Worm (Caenorhabditis elegans) whole organism, early embryonic: ENCODE data around the gene F16G10.3.

Experiments used
- B0310.2 ChIP-seq: sonication (generic microtip); optimal IDR thresholded peaks from 2 replicates; lab custom pipeline; 2016; ENCODE audit warnings: mild to moderate bottlenecking, missing genetic modification characterization, missing compliant biosample characterization
- F13C5.2 ChIP-seq: sonication (generic microtip); optimal IDR thresholded peaks from 2 replicates; lab custom pipeline; 2017; ENCODE audit warnings: mild to moderate bottlenecking, missing genetic modification characterization, inconsistent platforms, missing compliant biosample characterization
- aly-1 ChIP-seq: sonication (generic microtip); optimal IDR thresholded peaks from 2 replicates; lab custom pipeline; 2016; ENCODE audit warnings: missing genetic modification characterization, missing compliant biosample characterization
- ama-1 ChIP-seq: fragments of 150-350 bp; optimal IDR thresholded peaks from 2 replicates; lab custom pipeline; 2014
- ceh-13 ChIP-seq: fragments of 200-800 bp; sonication (Bioruptor generic); optimal IDR thresholded peaks from 2 replicates; lab custom pipeline; 2018; ENCODE audit warnings: mild to moderate bottlenecking, missing genetic modification characterization, missing compliant biosample characterization
- ceh-36 ChIP-seq: sonication (generic microtip); optimal IDR thresholded peaks from 2 replicates; lab custom pipeline; 2016; ENCODE audit warnings: missing genetic modification characterization, inconsistent platforms, missing compliant biosample characterization
- ets-7 ChIP-seq: sonication (generic microtip); optimal IDR thresholded peaks from 2 replicates; lab custom pipeline; 2016; ENCODE audit warnings: missing genotype, missing genetic modification characterization, missing compliant biosample characterization
- flt-1 ChIP-seq: fragments of 200-800 bp; sonication (Bioruptor generic); IDR thresholded peaks from 2 replicates; pipeline ENCODE4 v1.3.6; 2022; ENCODE audit warnings: missing genetic modification characterization, missing compliant biosample characterization
- hmbx-1 ChIP-seq: sonication (generic microtip); optimal IDR thresholded peaks from 2 replicates; lab custom pipeline; 2016; ENCODE audit warnings: mild to moderate bottlenecking, missing genetic modification characterization, missing compliant biosample characterization
- hmg-4 ChIP-seq: fragments of 200-800 bp; sonication (Bioruptor generic); optimal IDR thresholded peaks from 2 replicates; lab custom pipeline; 2018; ENCODE audit warnings: mild to moderate bottlenecking, missing genetic modification characterization, missing compliant biosample characterization
- hnd-1 ChIP-seq: sonication (generic microtip); optimal IDR thresholded peaks from 2 replicates; lab custom pipeline; 2016; ENCODE audit warnings: missing genetic modification characterization, missing compliant biosample characterization
- pes-1 ChIP-seq: fragments of 200-800 bp; sonication (Bioruptor generic); IDR thresholded peaks from 2 replicates; pipeline ENCODE4 v1.3.6; 2022; ENCODE audit warnings: missing genetic modification reagents, missing genetic modification characterization, missing compliant biosample characterization
- scrt-1 ChIP-seq: fragments of 200-800 bp; sonication (Bioruptor generic); IDR thresholded peaks from 2 replicates; pipeline ENCODE4 v1.3.6; 2022; ENCODE audit warnings: missing genetic modification characterization, missing compliant biosample characterization
- sea-1 ChIP-seq: fragments of 200-800 bp; sonication (Bioruptor generic); conservative IDR thresholded peaks from 2 replicates; pipeline ENCODE4 v1.3.6; 2022; ENCODE audit warnings: missing genetic modification characterization, missing compliant biosample characterization
- tbx-11 ChIP-seq: fragments of 200-800 bp; sonication (Bioruptor generic); IDR thresholded peaks from 2 replicates; pipeline ENCODE4 v1.3.6; 2022; ENCODE audit warnings: missing genetic modification characterization, missing compliant biosample characterization
- tbx-37 ChIP-seq: fragments of 200-800 bp; sonication (Bioruptor generic); conservative IDR thresholded peaks from 2 replicates; pipeline ENCODE4 v1.3.6; 2022; ENCODE audit warnings: missing genetic modification reagents, missing genetic modification characterization, missing compliant biosample characterization
- tra-4 ChIP-seq: sonication (generic microtip); optimal IDR thresholded peaks from 2 replicates; lab custom pipeline; 2017; ENCODE audit warnings: missing genetic modification characterization, missing compliant biosample characterization

Gene F16G10.3

ce11 chrII:2378465-2379009 is 6.3 kb downstream of the F16G10.3 start:
- TF ChIP-seq ceh-36 (tag; lab: Kevin White, UChicago) (no peak), scrt-1 (no peak), hnd-1 (tag; lab: Kevin White, UChicago) (no peak), B0310.2 (tag; lab: Kevin White, UChicago) (peak; percentile 43)

- TF ChIP-seq ets-7 (tag; lab: Kevin White, UChicago) (no peak), aly-1 (tag; lab: Kevin White, UChicago) (no peak), F13C5.2 (no peak)
Measured at ce11 chrII:2379673-2380072, 7.5 kb downstream of the F16G10.3 start.

ce11 chrII:2380174-2380573 is 8.0 kb downstream of the F16G10.3 start, which contains the start of gene F16G10.7:
TSS of gene F16G10.7 (minus strand) at chrII:2380274.
- no peak for TF ChIP-seq tra-4 (tag; lab: Kevin White, UChicago)
- TF ChIP-seq ets-7 (tag; lab: Kevin White, UChicago) = no peak
- no peak for TF ChIP-seq F13C5.2
- no peak for TF ChIP-seq sea-1 (GFP tag; lab: Robert Waterston, UW)
- TF ChIP-seq hnd-1 (tag; lab: Kevin White, UChicago) = no peak
- no peak for TF ChIP-seq ceh-13 (GFP tag; lab: Kevin White, UChicago)
- no peak for TF ChIP-seq ceh-36 (tag; lab: Kevin White, UChicago)

- TF ChIP-seq tra-4 (tag; lab: Kevin White, UChicago) (no peak), F13C5.2 (no peak), ama-1 (lab: Kevin White, UChicago) (no peak), hmbx-1 (no peak), scrt-1 (no peak), hnd-1 (tag; lab: Kevin White, UChicago) (no peak), tbx-11 (GFP tag; lab: Robert Waterston, UW) (no peak), flt-1 (no peak), ceh-13 (GFP tag; lab: Kevin White, UChicago) (no peak), B0310.2 (tag; lab: Kevin White, UChicago) (no peak), ceh-36 (tag; lab: Kevin White, UChicago) (no peak), sea-1 (GFP tag; lab: Robert Waterston, UW) (no peak), hmg-4 (GFP tag; lab: Kevin White, UChicago) (no peak), pes-1 (GFP tag; lab: Robert Waterston, UW) (no peak), aly-1 (tag; lab: Kevin White, UChicago) (no peak), ets-7 (tag; lab: Kevin White, UChicago) (no peak), tbx-37 (GFP tag; lab: Robert Waterston, UW) (no peak)
Measured at ce11 chrII:2383334-2383733, 11.1 kb downstream of the F16G10.3 start, which contains the start of gene F16G10.8. TSS of gene F16G10.8 (minus strand) at chrII:2383434.

ce11 chrII:2385495-2385894 is 13.3 kb downstream of the F16G10.3 start, which contains the start of gene F16G10.9:
TSS of gene F16G10.9 (minus strand) at chrII:2385595.
- no peak for TF ChIP-seq hnd-1 (tag; lab: Kevin White, UChicago)
- no peak for TF ChIP-seq ama-1 (lab: Kevin White, UChicago)
- no peak for TF ChIP-seq aly-1 (tag; lab: Kevin White, UChicago)
- TF ChIP-seq tbx-11 (GFP tag; lab: Robert Waterston, UW) = no peak

ce11 chrII:2390884-2391283 is 18.7 kb downstream of the F16G10.3 start, which contains the start of gene F16G10.10:
TSS of gene F16G10.10 (minus strand) at chrII:2390984.
- no peak for TF ChIP-seq pes-1 (GFP tag; lab: Robert Waterston, UW)

- TF ChIP-seq pes-1 (GFP tag; lab: Robert Waterston, UW) = no peak
Measured at ce11 chrII:2393821-2394220, 21.6 kb downstream of the F16G10.3 start, which contains the start of gene F16G10.11. TSS of gene F16G10.11 (minus strand) at chrII:2393921.

- TF ChIP-seq tbx-37 (GFP tag; lab: Robert Waterston, UW) (no peak), hmg-4 (GFP tag; lab: Kevin White, UChicago) (no peak), scrt-1 (no peak), hmbx-1 (no peak), pes-1 (GFP tag; lab: Robert Waterston, UW) (no peak)
Measured at ce11 chrII:2395864-2396263, 23.7 kb downstream of the F16G10.3 start, which contains the start of gene F16G10.13. TSS of gene F16G10.13 (minus strand) at chrII:2395964.

ce11 chrII:2398884-2399283 is 26.7 kb downstream of the F16G10.3 start, which contains the start of gene F16G10.14:
TSS of gene F16G10.14 (minus strand) at chrII:2398984.
- TF ChIP-seq pes-1 (GFP tag; lab: Robert Waterston, UW) = no peak
- no peak for TF ChIP-seq B0310.2 (tag; lab: Kevin White, UChicago)

ce11 chrII:2399810-2400209 is 27.6 kb downstream of the F16G10.3 start:
- TF ChIP-seq tbx-37 (GFP tag; lab: Robert Waterston, UW) (no peak), pes-1 (GFP tag; lab: Robert Waterston, UW) (no peak), flt-1 (no peak), sea-1 (GFP tag; lab: Robert Waterston, UW) (no peak), hnd-1 (tag; lab: Kevin White, UChicago) (no peak), tra-4 (tag; lab: Kevin White, UChicago) (no peak), F13C5.2 (no peak), B0310.2 (tag; lab: Kevin White, UChicago) (no peak), scrt-1 (no peak), aly-1 (tag; lab: Kevin White, UChicago) (no peak), ceh-13 (GFP tag; lab: Kevin White, UChicago) (no peak), hmbx-1 (no peak), ceh-36 (tag; lab: Kevin White, UChicago) (no peak), hmg-4 (GFP tag; lab: Kevin White, UChicago) (no peak), ets-7 (tag; lab: Kevin White, UChicago) (no peak), tbx-11 (GFP tag; lab: Robert Waterston, UW) (no peak)
